Fruit fly (Drosophila melanogaster) whole organism, embryonic: ENCODE data around the gene Tengl3.

ENCODE experiments used
- Atf6 ChIP-seq: fragments of 200-800 bp; sonication (Bioruptor generic); IDR thresholded peaks from 2 replicates; pipeline ENCODE4 v1.3.6; 2022; ENCODE audit warnings: missing biosample characterization, missing genetic modification characterization
- Bgb ChIP-seq: fragments of 200-800 bp; sonication (Bioruptor generic); IDR thresholded peaks from 2 replicates; pipeline ENCODE4 v1.3.6; 2022; ENCODE audit warnings: missing biosample characterization, missing genetic modification characterization; ENCODE audit not compliant: partially characterized antibody
- CG10274 ChIP-seq: fragments of 200-800 bp; sonication (Bioruptor generic); optimal IDR thresholded peaks from 3 replicates; lab custom pipeline; 2017; ENCODE audit warnings: missing biosample characterization, mild to moderate bottlenecking, missing genetic modification characterization
- CG11093 ChIP-seq: fragments of 200-800 bp; sonication (Bioruptor generic); IDR thresholded peaks from 3 replicates; pipeline ENCODE4 v1.3.6; 2022; ENCODE audit warnings: missing biosample characterization, missing genetic modification characterization
- CG14050 ChIP-seq: fragments of 200-800 bp; sonication (Bioruptor generic); IDR thresholded peaks from 3 replicates; pipeline ENCODE4 v1.3.6; 2022; ENCODE audit warnings: missing biosample characterization, missing genetic modification characterization
- CG14667 ChIP-seq: fragments of 200-800 bp; sonication (Bioruptor generic); IDR thresholded peaks from 2 replicates; pipeline ENCODE4 v1.3.6; 2022; ENCODE audit warnings: missing biosample characterization, missing genetic modification characterization
- CG15073 ChIP-seq: fragments of 200-800 bp; sonication (Bioruptor generic); optimal IDR thresholded peaks from 2 replicates; lab custom pipeline; 2016; ENCODE audit warnings: missing biosample characterization, missing genetic modification characterization
- CG2120 ChIP-seq: fragments of 200-800 bp; sonication (Bioruptor generic); optimal IDR thresholded peaks from 3 replicates; lab custom pipeline; 2016; ENCODE audit warnings: missing biosample characterization, missing genetic modification characterization
- CG31441 ChIP-seq: fragments of 200-800 bp; sonication (Bioruptor generic); IDR thresholded peaks from 2 replicates; pipeline ENCODE4 v1.3.6; 2022; ENCODE audit warnings: missing biosample characterization, missing genetic modification characterization
- CG34224 ChIP-seq: fragments of 200-800 bp; sonication (Bioruptor generic); IDR thresholded peaks from 3 replicates; pipeline ENCODE4 v1.3.6; 2022; ENCODE audit warnings: missing biosample characterization, missing genetic modification characterization; ENCODE audit not compliant: partially characterized antibody
- CG43689 ChIP-seq: fragments of 200-800 bp; sonication (Bioruptor generic); IDR thresholded peaks from 2 replicates; pipeline ENCODE4 v1.3.6; 2022; ENCODE audit warnings: missing biosample characterization, missing genetic modification characterization
- CG4854 ChIP-seq: fragments of 200-800 bp; sonication (Bioruptor generic); optimal IDR thresholded peaks from 2 replicates; lab custom pipeline; 2016; ENCODE audit warnings: missing biosample characterization, missing genetic modification characterization, inconsistent platforms
- CG6272 ChIP-seq: fragments of 200-800 bp; sonication (Bioruptor generic); IDR thresholded peaks from 2 replicates; pipeline ENCODE4 v1.3.6; 2022; ENCODE audit warnings: missing biosample characterization, missing genetic modification characterization
- CG6683 ChIP-seq: fragments of 200-800 bp; sonication (Bioruptor generic); optimal IDR thresholded peaks from 2 replicates; lab custom pipeline; 2017; ENCODE audit warnings: missing biosample characterization, mild to moderate bottlenecking, missing genetic modification characterization, missing genetic modification reagents
- CG7556 ChIP-seq: fragments of 200-800 bp; sonication (Bioruptor generic); optimal IDR thresholded peaks from 2 replicates; lab custom pipeline; 2017; ENCODE audit warnings: missing biosample characterization, mild to moderate bottlenecking, missing genetic modification characterization
- CG7987 ChIP-seq: fragments of 200-800 bp; sonication (Bioruptor generic); optimal IDR thresholded peaks from 2 replicates; lab custom pipeline; 2018; ENCODE audit warnings: missing biosample characterization, mild to moderate bottlenecking, missing genetic modification characterization, moderate library complexity
- CG8388 ChIP-seq: fragments of 200-800 bp; sonication (Bioruptor generic); optimal IDR thresholded peaks from 2 replicates; lab custom pipeline; 2019; ENCODE audit warnings: missing biosample characterization, mild to moderate bottlenecking, missing genetic modification characterization, moderate library complexity
- CTCF ChIP-seq: fragments of 200-800 bp; sonication (Bioruptor generic); optimal IDR thresholded peaks from 2 replicates; lab custom pipeline; 2017; ENCODE audit warnings: missing biosample characterization, mild to moderate bottlenecking, missing genetic modification characterization, moderate library complexity
- Dek ChIP-seq: fragments of 200-800 bp; sonication (Bioruptor generic); optimal IDR thresholded peaks from 3 replicates; lab custom pipeline; 2019; ENCODE audit warnings: missing biosample characterization, mild to moderate bottlenecking, missing genetic modification characterization, moderate library complexity
- Dll ChIP-seq: fragments of 200-800 bp; sonication (Bioruptor generic); IDR thresholded peaks from 4 replicates; pipeline ENCODE4 v1.3.6; 2022; ENCODE audit warnings: missing biosample characterization, missing genetic modification characterization; ENCODE audit not compliant: partially characterized antibody
- ERR ChIP-seq: fragments of 200-800 bp; sonication (Bioruptor generic); optimal IDR thresholded peaks from 2 replicates; lab custom pipeline; 2016; ENCODE audit warnings: missing biosample characterization, missing genetic modification characterization
- Ets65A ChIP-seq: fragments of 200-800 bp; sonication (Bioruptor generic); peaks from one replicate; lab custom pipeline; 2016; ENCODE audit warnings: missing biosample characterization, missing genetic modification characterization
- Gsc ChIP-seq: fragments of 200-800 bp; sonication (Bioruptor generic); IDR thresholded peaks from 2 replicates; pipeline ENCODE4 v1.3.6; 2022; ENCODE audit warnings: missing biosample characterization, missing genetic modification characterization
- HLH54F ChIP-seq: fragments of 200-800 bp; sonication (Bioruptor generic); optimal IDR thresholded peaks from 3 replicates; lab custom pipeline; 2016; ENCODE audit warnings: missing biosample characterization, missing genetic modification characterization
- Hmr ChIP-seq: fragments of 200-800 bp; sonication (Bioruptor generic); optimal IDR thresholded peaks from 3 replicates; lab custom pipeline; 2017; ENCODE audit warnings: mild to moderate bottlenecking, missing biosample characterization, missing genetic modification reagents, missing genetic modification characterization
- Hr78 ChIP-seq, 2 experiments: fragments of 200-800 bp in 1 of 2; fragments of >200 bp in 1 of 2; sonication (Bioruptor generic) in 1 of 2; optimal IDR thresholded peaks; 2 replicates each; lab custom pipeline; 2017 to 2019; ENCODE audit warnings: missing biosample characterization in 2 of 2, missing genetic modification characterization in 2 of 2, mild to moderate bottlenecking in 1 of 2, moderate library complexity in 1 of 2
- Scr ChIP-seq: fragments of 200-800 bp; sonication (Bioruptor generic); IDR thresholded peaks from 2 replicates; pipeline ENCODE4 v1.3.6; 2022; ENCODE audit warnings: missing biosample characterization, missing genetic modification characterization; ENCODE audit not compliant: partially characterized antibody
- Usf ChIP-seq: fragments of 200-800 bp; sonication (Bioruptor generic); optimal IDR thresholded peaks from 2 replicates; lab custom pipeline; 2017; ENCODE audit warnings: missing genotype, missing biosample characterization, missing genetic modification characterization
- Xbp1 ChIP-seq: fragments of 200-800 bp; sonication (Bioruptor generic); optimal IDR thresholded peaks from 3 replicates; lab custom pipeline; 2016; ENCODE audit warnings: missing biosample characterization, mild to moderate bottlenecking, missing genetic modification characterization
- amos ChIP-seq: fragments of 200-800 bp; sonication (Bioruptor generic); IDR thresholded peaks from 2 replicates; pipeline ENCODE4 v1.3.6; 2022; ENCODE audit warnings: missing biosample characterization, missing genetic modification characterization; ENCODE audit not compliant: partially characterized antibody
- ara ChIP-seq: fragments of 200-800 bp; sonication (Bioruptor generic); IDR thresholded peaks from 2 replicates; pipeline ENCODE4 v1.3.6; 2022; ENCODE audit warnings: missing biosample characterization, missing genetic modification characterization
- bsh ChIP-seq, 2 experiments: fragments of 200-800 bp; sonication (Bioruptor generic); optimal IDR thresholded peaks; 2 replicates each; lab custom pipeline; 2017 to 2018; ENCODE audit warnings: mild to moderate bottlenecking in 2 of 2, missing biosample characterization in 2 of 2, missing genetic modification characterization in 2 of 2, moderate library complexity in 1 of 2
- ci ChIP-seq: fragments of 200-800 bp; sonication (Bioruptor generic); IDR thresholded peaks from 3 replicates; pipeline ENCODE4 v1.3.6; 2022; ENCODE audit warnings: missing biosample characterization, missing genetic modification characterization
- da ChIP-seq: fragments of 200-800 bp; sonication (Bioruptor generic); optimal IDR thresholded peaks from 2 replicates; lab custom pipeline; 2016; ENCODE audit warnings: missing biosample characterization, missing genetic modification characterization
- danr ChIP-seq: fragments of 200-800 bp; sonication (Bioruptor generic); IDR thresholded peaks from 2 replicates; pipeline ENCODE4 v1.3.6; 2022; ENCODE audit warnings: missing biosample characterization, missing genetic modification characterization
- ftz-f1 ChIP-seq: fragments of 200-800 bp; sonication (Bioruptor generic); optimal IDR thresholded peaks from 2 replicates; lab custom pipeline; 2016; ENCODE audit warnings: missing biosample characterization, missing genetic modification characterization
- gro ChIP-seq: fragments of 200-800 bp; sonication (Bioruptor generic); optimal IDR thresholded peaks from 2 replicates; lab custom pipeline; 2016; ENCODE audit warnings: missing biosample characterization, missing genetic modification characterization
- h ChIP-seq: fragments of >200 bp; optimal IDR thresholded peaks from 2 replicates; lab custom pipeline; 2017
- hbn ChIP-seq: fragments of 200-800 bp; sonication (Bioruptor generic); IDR thresholded peaks from 2 replicates; pipeline ENCODE4 v1.3.6; 2022; ENCODE audit warnings: missing biosample characterization, missing genetic modification characterization; ENCODE audit not compliant: partially characterized antibody
- inv ChIP-seq: fragments of 200-800 bp; sonication (Bioruptor generic); IDR thresholded peaks from 2 replicates; pipeline ENCODE4 v1.3.6; 2022; ENCODE audit warnings: missing biosample characterization, missing genetic modification characterization; ENCODE audit not compliant: partially characterized antibody
- kay ChIP-seq: fragments of 200-800 bp; sonication (Bioruptor generic); optimal IDR thresholded peaks from 2 replicates; lab custom pipeline; 2016; ENCODE audit warnings: missing biosample characterization, missing genetic modification characterization
- ken ChIP-seq: fragments of 200-800 bp; sonication (Bioruptor generic); IDR thresholded peaks from 3 replicates; pipeline ENCODE4 v1.3.6; 2022; ENCODE audit warnings: missing biosample characterization, missing genetic modification characterization
- ranshi ChIP-seq: fragments of 200-800 bp; sonication (Bioruptor generic); IDR thresholded peaks from 2 replicates; pipeline ENCODE4 v1.3.6; 2022; ENCODE audit warnings: missing biosample characterization, missing genetic modification characterization
- schlank ChIP-seq: fragments of 200-800 bp; sonication (Bioruptor generic); optimal IDR thresholded peaks from 2 replicates; lab custom pipeline; 2018; ENCODE audit warnings: missing biosample characterization, mild to moderate bottlenecking, missing genetic modification characterization
- slp2 ChIP-seq: fragments of 200-800 bp; sonication (Bioruptor generic); optimal IDR thresholded peaks from 2 replicates; lab custom pipeline; 2016; ENCODE audit warnings: missing biosample characterization, missing genetic modification characterization
- tin ChIP-seq: fragments of 200-800 bp; sonication (Bioruptor generic); optimal IDR thresholded peaks from 3 replicates; lab custom pipeline; 2016; ENCODE audit warnings: missing biosample characterization, missing genetic modification characterization
- ttk ChIP-seq: fragments of 200-800 bp; sonication (Bioruptor generic); IDR thresholded peaks from 2 replicates; pipeline ENCODE4 v2.1.2; 2022; ENCODE audit warnings: missing biosample characterization, missing genetic modification characterization
- vnd ChIP-seq: fragments of 200-800 bp; sonication (Bioruptor generic); IDR thresholded peaks from 3 replicates; pipeline ENCODE4 v1.3.6; 2022; ENCODE audit warnings: missing biosample characterization, missing genetic modification characterization; ENCODE audit not compliant: partially characterized antibody
- zfh1 ChIP-seq: fragments of 200-800 bp; sonication (Bioruptor generic); IDR thresholded peaks from 3 replicates; pipeline ENCODE4 v1.3.6; 2022; ENCODE audit warnings: missing biosample characterization, missing genetic modification characterization

Gene Tengl3

dm6 chr2L:2202018-2202852, 35.8 kb downstream of the Tengl3 start (continued):
- TF ChIP-seq vnd (GFP tag; lab: Robert Waterston, UW), result peak; percentile 77
- peak; percentile 89 for TF ChIP-seq HLH54F (GFP tag; lab: Kevin White, UChicago)
- peak; percentile 95 for TF ChIP-seq da (GFP tag; lab: Kevin White, UChicago)
- peak; percentile 37 for TF ChIP-seq CG2120 (GFP tag; lab: Kevin White, UChicago)
- peak; percentile 90 for TF ChIP-seq CG15073
- peak; percentile 51; the same call in 1 of the 2 replicates for TF ChIP-seq inv (GFP tag; lab: Robert Waterston, UW)
- TF ChIP-seq Xbp1 (GFP tag; lab: Kevin White, UChicago), result peak; percentile 99
- peak; percentile 14 for TF ChIP-seq gro (GFP tag; lab: Kevin White, UChicago)
- TF ChIP-seq kay (GFP tag; lab: Kevin White, UChicago), result peak; percentile 98
- peak; percentile 100 for TF ChIP-seq ara (GFP tag; lab: Robert Waterston, UW)
- peak; percentile 99 for TF ChIP-seq CG7556 (GFP tag; lab: Kevin White, UChicago)
- peak; percentile 99 to 100 for TF ChIP-seq bsh (GFP tag; optimal IDR thresholded peaks at IDR 0.05; lab: Kevin White, UChicago)
- peak; percentile 100 for TF ChIP-seq ci (GFP tag; lab: Robert Waterston, UW)
- TF ChIP-seq ken (GFP tag; lab: Robert Waterston, UW), result peak; percentile 99
- peak; percentile 96 for TF ChIP-seq CG4854 (GFP tag; lab: Kevin White, UChicago)
- TF ChIP-seq Dll (GFP tag; lab: Robert Waterston, UW), result peak; percentile 68; the same call in 3 of the 4 replicates
- TF ChIP-seq CTCF (GFP tag; lab: Kevin White, UChicago), result peak; percentile 78
- TF ChIP-seq ERR (GFP tag; lab: Kevin White, UChicago), result peak; percentile 94
- TF ChIP-seq CG11093 (GFP tag; lab: Robert Waterston, UW), result peak; percentile 99
- peak; percentile 79 for TF ChIP-seq CG7987
- peak; percentile 34; the same call in 1 of the 2 replicates for TF ChIP-seq Bgb (GFP tag; lab: Robert Waterston, UW)
- peak; percentile 98 for TF ChIP-seq ranshi (GFP tag; lab: Robert Waterston, UW)
- TF ChIP-seq CG10274 (GFP tag; lab: Kevin White, UChicago), result peak; percentile 83
- peak; percentile 92 for TF ChIP-seq Atf6
- peak; percentile 100 for TF ChIP-seq zfh1 (GFP tag; lab: Robert Waterston, UW)
- peak; percentile 98 for TF ChIP-seq CG14050 (GFP tag; lab: Robert Waterston, UW)
- peak; percentile 99 for TF ChIP-seq ttk (GFP tag; lab: Robert Waterston, UW)
- peak; percentile 55; the same call in 1 of the 2 replicates for TF ChIP-seq Scr
- TF ChIP-seq Ets65A, result peak; percentile 99
- peak; percentile 98 for TF ChIP-seq slp2 (GFP tag; lab: Kevin White, UChicago)
- peak; percentile 93 for TF ChIP-seq CG6683
- TF ChIP-seq Hmr (GFP tag; lab: Kevin White, UChicago), result peak; percentile 83
- TF ChIP-seq Dek (tag; lab: Kevin White, UChicago), result peak; percentile 92
- TF ChIP-seq danr (GFP tag; lab: Robert Waterston, UW), result peak; percentile 96
- TF ChIP-seq ftz-f1 (GFP tag; lab: Kevin White, UChicago), result peak; percentile 83
- no peak for TF ChIP-seq CG34224 (GFP tag; lab: Robert Waterston, UW)
- TF ChIP-seq Hr78 (GFP tag; optimal IDR thresholded peaks at IDR 0.05; lab: Kevin White, UChicago), result peak in 1 of 2 experiments; percentile 97
- TF ChIP-seq tin (GFP tag; lab: Kevin White, UChicago), result peak; percentile 99
- peak; percentile 99 for TF ChIP-seq CG31441 (GFP tag; lab: Robert Waterston, UW)
- TF ChIP-seq CG8388 (GFP tag; lab: Kevin White, UChicago), result peak; percentile 100
- TF ChIP-seq CG43689 (GFP tag; lab: Robert Waterston, UW), result peak; percentile 93
- TF ChIP-seq hbn (GFP tag; lab: Robert Waterston, UW), result peak; percentile 30
- TF ChIP-seq CG14667 (GFP tag; lab: Robert Waterston, UW), result peak; percentile 97
- peak; percentile 93 for TF ChIP-seq Usf
- peak; percentile 32; the same call in 1 of the 2 replicates for TF ChIP-seq amos
- TF ChIP-seq CG6272 (GFP tag; lab: Robert Waterston, UW), result peak; percentile 98
- peak; percentile 98 for TF ChIP-seq Gsc (GFP tag; lab: Robert Waterston, UW)
- TF ChIP-seq schlank (tag; lab: Kevin White, UChicago), result peak; percentile 59
- no peak for TF ChIP-seq h
